Fruit fly (Drosophila melanogaster): Measurements from ENCODE around the gene GatC.

Gene GatC

dm6 chr2L:13833058-13833457 is at the start of gene GatC, which contains the start of the genes PolG2 and Polr2C (continued):
- TF ChIP-seq PHDP (tag; optimal IDR thresholded peaks at IDR 0.05) = no peak
- no peak for TF ChIP-seq lab (GFP tag; optimal IDR thresholded peaks at IDR 0.05)
- TF ChIP-seq tgo (GFP tag; IDR thresholded peaks at IDR 0.05) = peak; percentile 38; the same call in 1 of the 3 replicates
- peak; percentile 12 for TF ChIP-seq CG8089 (GFP tag; optimal IDR thresholded peaks at IDR 0.05)
- peak; percentile 34 for TF ChIP-seq twi (tag; optimal IDR thresholded peaks at IDR 0.05)
- TF ChIP-seq Nf-YB (GFP tag; optimal IDR thresholded peaks at IDR 0.05) = no peak
- TF ChIP-seq Jarid2 (GFP tag; optimal IDR thresholded peaks at IDR 0.05) = no peak
- TF ChIP-seq Adf1 (GFP tag; IDR thresholded peaks at IDR 0.05) = 0 out of 2 replicates have a peak, but pooled peaks have one; percentile 25
- TF ChIP-seq BtbVII (GFP tag; optimal IDR thresholded peaks at IDR 0.05) = no peak
- TF ChIP-seq odd (GFP tag; optimal IDR thresholded peaks at IDR 0.05) = no peak
- peak; percentile 74 for TF ChIP-seq hkb (optimal IDR thresholded peaks at IDR 0.05)
- no peak for TF ChIP-seq hkb (GFP tag; IDR thresholded peaks at IDR 0.05)
- no peak for TF ChIP-seq ase (GFP tag; IDR thresholded peaks at IDR 0.05)
- peak; percentile 55 for TF ChIP-seq phol (tag; optimal IDR thresholded peaks at IDR 0.05)
- peak; percentile 63 for TF ChIP-seq CG17186 (GFP tag; optimal IDR thresholded peaks at IDR 0.05)
- TF ChIP-seq chif (GFP tag; optimal IDR thresholded peaks at IDR 0.05) = peak in 1 of 2 experiments; percentile 47
- TF ChIP-seq CG11398 (GFP tag; optimal IDR thresholded peaks at IDR 0.05) = no peak
- no peak for TF ChIP-seq CG1024 (GFP tag; IDR thresholded peaks at IDR 0.05)
- TF ChIP-seq sna (GFP tag; IDR thresholded peaks at IDR 0.05; ENCODE audit: partially characterized antibody) = peak; percentile 81
- TF ChIP-seq CG8924 (tag; optimal IDR thresholded peaks at IDR 0.05) = peak; percentile 45
- no peak for TF ChIP-seq Antp (GFP tag; optimal IDR thresholded peaks at IDR 0.05)
- TF ChIP-seq CrebB (tag; optimal IDR thresholded peaks at IDR 0.05) = no peak
- TF ChIP-seq CG16815 (GFP tag; optimal IDR thresholded peaks at IDR 0.05) = no peak

DNA sequence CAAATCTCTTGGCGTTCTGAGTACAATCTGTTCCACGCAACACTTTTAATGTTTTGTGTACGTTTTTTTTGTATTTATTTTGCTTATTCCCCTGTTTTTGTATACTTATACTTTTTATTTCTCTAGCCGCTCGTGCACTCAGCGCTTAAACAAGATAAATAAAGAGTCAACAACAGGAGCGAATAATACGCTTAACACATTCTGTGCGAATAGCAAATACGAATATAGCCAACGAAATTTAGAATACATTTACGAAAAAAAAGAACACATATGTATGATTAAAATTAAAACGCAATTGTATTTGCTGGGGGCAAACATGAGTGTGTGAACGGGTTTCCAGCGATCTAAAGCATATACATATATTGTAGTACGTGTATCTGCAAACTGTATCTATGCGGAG is 49.0 kb upstream of the GatC start:
- TF ChIP-seq disco-r (GFP tag; optimal IDR thresholded peaks at IDR 0.05) (peak; percentile 42), BtbVII (GFP tag; optimal IDR thresholded peaks at IDR 0.05) (peak; percentile 48), CG11504 (tag; optimal IDR thresholded peaks at IDR 0.05) (no peak), sob (GFP tag; IDR thresholded peaks at IDR 0.05) (peak; percentile 54; the same call in 1 of the 2 replicates), zfh2 (GFP tag; optimal IDR thresholded peaks at IDR 0.05) (peak; percentile 10), CG18599 (GFP tag; optimal IDR thresholded peaks at IDR 0.05) (peak; percentile 68), Med (GFP tag) (peak; percentile 82), CG10209 (GFP tag; optimal IDR thresholded peaks at IDR 0.05) (peak; percentile 27), CHES-1-like (GFP tag; optimal IDR thresholded peaks at IDR 0.05) (peak; percentile 38), CG7786 (GFP tag; optimal IDR thresholded peaks at IDR 0.05) (peak; percentile 24), sens (GFP tag) (peak; percentile 55), sqz (GFP tag; optimal IDR thresholded peaks at IDR 0.05) (no peak), CG3847 (GFP tag; IDR thresholded peaks at IDR 0.05) (0 out of 2 replicates have a peak, but pooled peaks have one; percentile 14), CG6765 (GFP tag; optimal IDR thresholded peaks at IDR 0.05) (peak; percentile 10), CG2678 (tag; optimal IDR thresholded peaks at IDR 0.05) (peak; percentile 54), Dek (tag; optimal IDR thresholded peaks at IDR 0.05) (peak; percentile 28), CG12769 (tag; optimal IDR thresholded peaks at IDR 0.05) (peak; percentile 50), sd (tag; optimal IDR thresholded peaks at IDR 0.05) (peak; percentile 61), schlank (tag; optimal IDR thresholded peaks at IDR 0.05) (peak; percentile 44), Meics (GFP tag; optimal IDR thresholded peaks at IDR 0.05) (peak; percentile 61), Atf6 (GFP tag; IDR thresholded peaks at IDR 0.05) (peak; percentile 28; the same call in 1 of the 2 replicates), CG10543 (GFP tag; optimal IDR thresholded peaks at IDR 0.05) (peak; percentile 68), mirr (GFP tag; optimal IDR thresholded peaks at IDR 0.05) (peak; percentile 0), CG13894 (tag; optimal IDR thresholded peaks at IDR 0.05) (peak; percentile 28), CG12659 (GFP tag; optimal IDR thresholded peaks at IDR 0.05) (peak; percentile 21), Nf-YC (tag; optimal IDR thresholded peaks at IDR 0.05) (no peak), CoRest (tag; optimal IDR thresholded peaks at IDR 0.05) (peak; percentile 18), bcd (GFP tag; optimal IDR thresholded peaks at IDR 0.05) (peak; percentile 8), pho (GFP tag; optimal IDR thresholded peaks at IDR 0.05) (peak; percentile 39)
